Fruit fly (Drosophila melanogaster) whole organism, embryonic: ENCODE measurements around the gene Hs6st.

Experiments
- Adf1 ChIP-seq: fragments of 200-800 bp; sonication (Bioruptor generic); IDR thresholded peaks from 2 replicates; pipeline ENCODE4 v1.3.6; 2022; ENCODE audit warnings: missing biosample characterization, missing genetic modification characterization
- Blimp-1 ChIP-seq: fragments of 200-800 bp; sonication (Bioruptor generic); optimal IDR thresholded peaks from 3 replicates; lab custom pipeline; 2018; ENCODE audit warnings: missing biosample characterization, missing genetic modification characterization, mild to moderate bottlenecking, moderate library complexity, missing genetic modification reagents
- CG10209 ChIP-seq: fragments of 200-800 bp; sonication (Bioruptor generic); optimal IDR thresholded peaks from 3 replicates; lab custom pipeline; 2017; ENCODE audit warnings: missing biosample characterization, mild to moderate bottlenecking, missing genetic modification characterization, missing genetic modification reagents
- CG10267 ChIP-seq: fragments of 200-800 bp; sonication (Bioruptor generic); optimal IDR thresholded peaks from 2 replicates; lab custom pipeline; 2018; ENCODE audit warnings: missing biosample characterization, mild to moderate bottlenecking, missing genetic modification characterization, moderate library complexity
- CG10321 ChIP-seq: fragments of 200-800 bp; sonication (Bioruptor generic); IDR thresholded peaks from 2 replicates; pipeline ENCODE4 v1.3.6; 2022; ENCODE audit warnings: missing biosample characterization, missing genetic modification characterization
- CG10565 ChIP-seq: fragments of 200-800 bp; sonication (Bioruptor generic); optimal IDR thresholded peaks from 3 replicates; lab custom pipeline; 2016; ENCODE audit warnings: missing biosample characterization, mild to moderate bottlenecking, missing genetic modification characterization
- CG11398 ChIP-seq: fragments of 200-800 bp; sonication (Bioruptor generic); optimal IDR thresholded peaks from 2 replicates; lab custom pipeline; 2016; ENCODE audit warnings: missing biosample characterization, missing genetic modification characterization
- CG12236 ChIP-seq: fragments of 200-800 bp; sonication (Bioruptor generic); optimal IDR thresholded peaks from 2 replicates; lab custom pipeline; 2016; ENCODE audit warnings: missing biosample characterization, missing genetic modification characterization
- CG12391 ChIP-seq: fragments of 200-800 bp; sonication (Bioruptor generic); optimal IDR thresholded peaks from 3 replicates; lab custom pipeline; 2018; ENCODE audit warnings: missing biosample characterization, mild to moderate bottlenecking, missing genetic modification characterization, moderate library complexity
- CG15073 ChIP-seq: fragments of 200-800 bp; sonication (Bioruptor generic); optimal IDR thresholded peaks from 2 replicates; lab custom pipeline; 2016; ENCODE audit warnings: missing biosample characterization, missing genetic modification characterization
- CG2875 ChIP-seq: fragments of 200-800 bp; sonication (Bioruptor generic); optimal IDR thresholded peaks from 2 replicates; lab custom pipeline; 2017; ENCODE audit warnings: missing biosample characterization, mild to moderate bottlenecking, missing genetic modification characterization, missing genetic modification reagents
- CG30431 ChIP-seq: fragments of 200-800 bp; sonication (Bioruptor generic); optimal IDR thresholded peaks from 2 replicates; lab custom pipeline; 2017; ENCODE audit warnings: missing biosample characterization, missing genetic modification characterization
- CG32772 ChIP-seq: fragments of 200-800 bp; sonication (Bioruptor generic); IDR thresholded peaks from 2 replicates; pipeline ENCODE4 v1.3.6; 2022; ENCODE audit warnings: missing biosample characterization, missing genetic modification characterization
- CG33557 ChIP-seq: fragments of 200-800 bp; sonication (Bioruptor generic); optimal IDR thresholded peaks from 2 replicates; lab custom pipeline; 2019; ENCODE audit warnings: missing biosample characterization, mild to moderate bottlenecking, missing genetic modification characterization, moderate library complexity
- CG34376 ChIP-seq: fragments of 200-800 bp; sonication (Bioruptor generic); optimal IDR thresholded peaks from 2 replicates; lab custom pipeline; 2018; ENCODE audit warnings: missing biosample characterization, mild to moderate bottlenecking, missing genetic modification characterization
- CG3995 ChIP-seq: fragments of 200-800 bp; sonication (Bioruptor generic); optimal IDR thresholded peaks from 3 replicates; lab custom pipeline; 2016; ENCODE audit warnings: missing biosample characterization, missing genetic modification characterization
- CG43689 ChIP-seq: fragments of 200-800 bp; sonication (Bioruptor generic); IDR thresholded peaks from 2 replicates; pipeline ENCODE4 v1.3.6; 2022; ENCODE audit warnings: missing biosample characterization, missing genetic modification characterization
- CG6654 ChIP-seq: fragments of 200-800 bp; sonication (Bioruptor generic); optimal IDR thresholded peaks from 2 replicates; lab custom pipeline; 2017; ENCODE audit warnings: missing biosample characterization, mild to moderate bottlenecking, missing genetic modification characterization
- CG6683 ChIP-seq: fragments of 200-800 bp; sonication (Bioruptor generic); optimal IDR thresholded peaks from 2 replicates; lab custom pipeline; 2017; ENCODE audit warnings: missing biosample characterization, mild to moderate bottlenecking, missing genetic modification characterization, missing genetic modification reagents
- CG9215 ChIP-seq: fragments of 200-800 bp; sonication (Bioruptor generic); IDR thresholded peaks from 2 replicates; pipeline ENCODE4 v1.3.6; 2022; ENCODE audit warnings: missing biosample characterization, missing genetic modification characterization
- CG9876 ChIP-seq: fragments of 200-800 bp; sonication (Bioruptor generic); optimal IDR thresholded peaks from 2 replicates; lab custom pipeline; 2016; ENCODE audit warnings: missing biosample characterization, missing genetic modification characterization
- CkIIα-i1 ChIP-seq: fragments of 200-800 bp; sonication (Bioruptor generic); IDR thresholded peaks from 2 replicates; pipeline ENCODE4 v1.3.6; 2022; ENCODE audit warnings: missing biosample characterization, missing genetic modification characterization
- Deaf1 ChIP-seq: fragments of 200-800 bp; optimal IDR thresholded peaks from 3 replicates; lab custom pipeline; 2019; ENCODE audit warnings: missing biosample characterization, mild to moderate bottlenecking, missing genetic modification characterization, moderate library complexity
- Ets65A ChIP-seq: fragments of 200-800 bp; sonication (Bioruptor generic); peaks from one replicate; lab custom pipeline; 2016; ENCODE audit warnings: missing biosample characterization, missing genetic modification characterization
- Fer2 ChIP-seq: fragments of 200-800 bp; sonication (Bioruptor generic); optimal IDR thresholded peaks from 2 replicates; lab custom pipeline; 2018; ENCODE audit warnings: missing biosample characterization, mild to moderate bottlenecking, missing genetic modification characterization, moderate library complexity
- HHEX ChIP-seq: fragments of 200-800 bp; sonication (Bioruptor generic); optimal IDR thresholded peaks from 3 replicates; lab custom pipeline; 2017; ENCODE audit warnings: missing biosample characterization, mild to moderate bottlenecking, missing genetic modification characterization, missing genetic modification reagents
- MESR4 ChIP-seq: fragments of 200-800 bp; sonication (Bioruptor generic); optimal IDR thresholded peaks from 2 replicates; lab custom pipeline; 2018; ENCODE audit warnings: missing biosample characterization, mild to moderate bottlenecking, missing genetic modification characterization, moderate library complexity
- Max ChIP-seq: fragments of 200-800 bp; sonication (Bioruptor generic); optimal IDR thresholded peaks from 2 replicates; lab custom pipeline; 2016; ENCODE audit warnings: missing biosample characterization, mild to moderate bottlenecking, missing genetic modification characterization
- Meics ChIP-seq: fragments of 200-800 bp; sonication (Bioruptor generic); optimal IDR thresholded peaks from 2 replicates; lab custom pipeline; 2017; ENCODE audit warnings: missing biosample characterization, mild to moderate bottlenecking, missing genetic modification characterization
- NFAT ChIP-seq: fragments of 200-800 bp; sonication (Bioruptor generic); IDR thresholded peaks from 2 replicates; pipeline ENCODE4 v1.3.6; 2022; ENCODE audit warnings: missing biosample characterization, missing genetic modification characterization
- Pdp1 ChIP-seq, 2 experiments: fragments of 200-800 bp; sonication (Bioruptor generic); optimal IDR thresholded peaks; 3 replicates each; lab custom pipeline; 2016; ENCODE audit warnings: missing biosample characterization in 2 of 2, missing genetic modification characterization in 2 of 2, mild to moderate bottlenecking in 1 of 2, moderate library complexity in 1 of 2
- Six4 ChIP-seq: fragments of 200-800 bp; sonication (Bioruptor generic); optimal IDR thresholded peaks from 2 replicates; lab custom pipeline; 2016; ENCODE audit warnings: missing biosample characterization, missing genetic modification characterization
- cg ChIP-seq: fragments of 200-800 bp; sonication (Bioruptor generic); optimal IDR thresholded peaks from 3 replicates; lab custom pipeline; 2019; ENCODE audit warnings: missing biosample characterization, mild to moderate bottlenecking, missing genetic modification characterization, moderate library complexity
- dati ChIP-seq: fragments of 200-800 bp; sonication (Bioruptor generic); IDR thresholded peaks from 2 replicates; pipeline ENCODE4 v1.3.6; 2022; ENCODE audit warnings: missing biosample characterization, missing genetic modification characterization
- disco-r ChIP-seq: fragments of 200-800 bp; sonication (Bioruptor generic); optimal IDR thresholded peaks from 2 replicates; lab custom pipeline; 2016; ENCODE audit warnings: missing biosample characterization, missing genetic modification characterization
- ems ChIP-seq: fragments of 200-800 bp; sonication (Bioruptor generic); optimal IDR thresholded peaks from 3 replicates; lab custom pipeline; 2016; ENCODE audit warnings: missing biosample characterization, missing genetic modification characterization
- eyg ChIP-seq: fragments of 200-800 bp; sonication (Bioruptor generic); optimal IDR thresholded peaks from 3 replicates; lab custom pipeline; 2016; ENCODE audit warnings: missing biosample characterization, missing genetic modification characterization
- h ChIP-seq: fragments of >200 bp; optimal IDR thresholded peaks from 2 replicates; lab custom pipeline; 2017
- lov ChIP-seq, 2 experiments: fragments of 200-800 bp in 1 of 2; fragments of >200 bp in 1 of 2; sonication (Bioruptor generic) in 1 of 2; IDR thresholded peaks in 1 of 2; optimal IDR thresholded peaks in 1 of 2; 2 replicates in 1 of 2; 3 replicates in 1 of 2; pipeline versions ENCODE4 v1.3.6 to Lab custom; 2017 to 2022; ENCODE audit warnings: missing biosample characterization in 1 of 2, missing genetic modification characterization in 1 of 2
- luna ChIP-seq: fragments of 200-800 bp; sonication (Bioruptor generic); optimal IDR thresholded peaks from 2 replicates; lab custom pipeline; 2016; ENCODE audit warnings: missing biosample characterization, missing genetic modification characterization
- nau ChIP-seq: fragments of 200-800 bp; sonication (Bioruptor generic); optimal IDR thresholded peaks from 3 replicates; lab custom pipeline; 2017; ENCODE audit warnings: missing biosample characterization, mild to moderate bottlenecking, missing genetic modification characterization, missing genetic modification reagents
- otp ChIP-seq: fragments of 200-800 bp; sonication (Bioruptor generic); IDR thresholded peaks from 3 replicates; pipeline ENCODE4, ENCODE4 v1.3.6; 2022; ENCODE audit warnings: missing biosample characterization, missing genetic modification characterization
- pfk ChIP-seq: fragments of 200-800 bp; sonication (Bioruptor generic); optimal IDR thresholded peaks from 2 replicates; lab custom pipeline; 2018; ENCODE audit warnings: missing biosample characterization, mild to moderate bottlenecking, missing genetic modification characterization, moderate library complexity
- pum ChIP-seq: fragments of 200-800 bp; sonication (Bioruptor generic); optimal IDR thresholded peaks from 2 replicates; lab custom pipeline; 2016; ENCODE audit warnings: missing biosample characterization, missing genetic modification characterization
- sr ChIP-seq: fragments of 200-800 bp; sonication (Bioruptor generic); IDR thresholded peaks from 3 replicates; pipeline ENCODE4 v1.3.6; 2022; ENCODE audit warnings: missing biosample characterization, missing genetic modification characterization
- ssp ChIP-seq: fragments of 200-800 bp; sonication (Bioruptor generic); IDR thresholded peaks from 2 replicates; pipeline ENCODE4 v1.3.6; 2022; ENCODE audit warnings: missing biosample characterization, missing genetic modification characterization
- stc ChIP-seq: fragments of 200-800 bp; sonication (Bioruptor generic); IDR thresholded peaks from 2 replicates; pipeline ENCODE4 v1.3.6; 2022; ENCODE audit warnings: missing biosample characterization, missing genetic modification characterization
- stwl ChIP-seq: fragments of 200-800 bp; sonication (Bioruptor generic); optimal IDR thresholded peaks from 3 replicates; lab custom pipeline; 2018; ENCODE audit warnings: missing biosample characterization, mild to moderate bottlenecking, missing genetic modification characterization, moderate library complexity
- tup ChIP-seq: fragments of 200-800 bp; sonication (Bioruptor generic); optimal IDR thresholded peaks from 2 replicates; lab custom pipeline; 2016; ENCODE audit warnings: missing biosample characterization, mild to moderate bottlenecking, missing genetic modification characterization, moderate library complexity
- zen ChIP-seq: fragments of 200-800 bp; sonication (Bioruptor generic); optimal IDR thresholded peaks from 3 replicates; lab custom pipeline; 2018; ENCODE audit warnings: missing biosample characterization, mild to moderate bottlenecking, missing genetic modification characterization, moderate library complexity
- zfh1 ChIP-seq: fragments of 200-800 bp; sonication (Bioruptor generic); IDR thresholded peaks from 3 replicates; pipeline ENCODE4 v1.3.6; 2022; ENCODE audit warnings: missing biosample characterization, missing genetic modification characterization

Gene Hs6st

dm6 chr3R:19998418-19998817, 9.9 kb downstream of the Hs6st start (continued):
- peak; percentile 74 for TF ChIP-seq CG10267
- TF ChIP-seq Meics: peak; percentile 51
- peak; percentile 8 for TF ChIP-seq CG6683
- peak; percentile 64 for TF ChIP-seq CG9876
- peak; percentile 29; the same call in 1 of the 2 replicates for TF ChIP-seq CG10321 (GFP tag; lab: Robert Waterston, UW)
- TF ChIP-seq disco-r: no peak
- peak; percentile 46 for TF ChIP-seq stc
- TF ChIP-seq Deaf1: peak; percentile 14
- TF ChIP-seq zen (tag; lab: Kevin White, UChicago): peak; percentile 57
- TF ChIP-seq Adf1: no peak
- peak; percentile 75 for TF ChIP-seq pum
- TF ChIP-seq dati (GFP tag; lab: Robert Waterston, UW): no peak
- no peak for TF ChIP-seq eyg (GFP tag; lab: Kevin White, UChicago)
- TF ChIP-seq ems (GFP tag; lab: Kevin White, UChicago): peak; percentile 23
- TF ChIP-seq CG15073 (GFP tag; lab: Kevin White, UChicago): no peak
- TF ChIP-seq Blimp-1: peak; percentile 86
- TF ChIP-seq luna (GFP tag; lab: Kevin White, UChicago): no peak
- peak; percentile 67 for TF ChIP-seq ssp
- no peak for TF ChIP-seq h
- TF ChIP-seq CG3995 (GFP tag; lab: Kevin White, UChicago): no peak
- peak; percentile 75 for TF ChIP-seq CG30431
- peak; percentile 20; the same call in 1 of the 3 replicates for TF ChIP-seq sr (GFP tag; lab: Robert Waterston, UW)
- peak; percentile 77 for TF ChIP-seq CG12391 (tag; lab: Kevin White, UChicago)
- no peak for TF ChIP-seq CG34376 (GFP tag; lab: Kevin White, UChicago)
- peak; percentile 76 for TF ChIP-seq Six4 (GFP tag; lab: Kevin White, UChicago)
- no peak for TF ChIP-seq pfk (GFP tag; lab: Kevin White, UChicago)
- TF ChIP-seq CG11398 (GFP tag; lab: Kevin White, UChicago): peak; percentile 29
- peak; percentile 93 for TF ChIP-seq zfh1 (GFP tag; lab: Robert Waterston, UW)
- TF ChIP-seq lov (optimal IDR thresholded peaks at IDR 0.05; lab: Kevin White, UChicago): no peak
- TF ChIP-seq lov (GFP tag; IDR thresholded peaks at IDR 0.05; lab: Robert Waterston, UW): peak; percentile 84
- TF ChIP-seq CG9215 (GFP tag; lab: Robert Waterston, UW): peak; percentile 39; the same call in 1 of the 2 replicates
- TF ChIP-seq Fer2: peak; percentile 8
- TF ChIP-seq tup (GFP tag; lab: Kevin White, UChicago): peak; percentile 35
- peak; percentile 95 for TF ChIP-seq Ets65A (GFP tag; lab: Kevin White, UChicago)
- TF ChIP-seq cg: no peak
- TF ChIP-seq HHEX: peak; percentile 47
- peak; percentile 12 for TF ChIP-seq nau
- TF ChIP-seq Max: peak; percentile 33
- TF ChIP-seq NFAT: peak; percentile 46
- peak; percentile 86 for TF ChIP-seq otp
- peak; percentile 73 for TF ChIP-seq CG33557 (GFP tag; lab: Kevin White, UChicago)
- no peak for TF ChIP-seq CG10565 (GFP tag; lab: Kevin White, UChicago)
- peak; percentile 83 for TF ChIP-seq CG32772 (GFP tag; lab: Robert Waterston, UW)
- TF ChIP-seq CG43689 (GFP tag; lab: Robert Waterston, UW): no peak
- TF ChIP-seq Pdp1 (GFP tag; optimal IDR thresholded peaks at IDR 0.05; lab: Kevin White, UChicago): peak; percentile 59 to 69
- peak; percentile 75 for TF ChIP-seq CG2875 (GFP tag; lab: Kevin White, UChicago)
- TF ChIP-seq MESR4 (GFP tag; lab: Kevin White, UChicago): no peak
- peak; percentile 27 for TF ChIP-seq stwl
- peak; percentile 62 for TF ChIP-seq CG10209
- TF ChIP-seq CG6654: peak; percentile 27
- peak; percentile 64 for TF ChIP-seq CG12236
- no peak for TF ChIP-seq CkIIα-i1 (GFP tag; lab: Robert Waterston, UW)
